Worm (Caenorhabditis elegans) whole organism, L4 larva: ENCODE data around the gene soc-2.

Experiments used
- aha-1 ChIP-seq: fragments of 150-350 bp; peaks from one replicate; lab custom pipeline; 2014; ENCODE audit warnings: missing biosample characterization, missing genetic modification characterization
- ceh-44 ChIP-seq: fragments of 200-800 bp; sonication (Bioruptor generic); IDR thresholded peaks from 2 replicates; pipeline ENCODE4 v1.3.6; 2022; ENCODE audit warnings: missing genetic modification reagents, missing genetic modification characterization, missing compliant biosample characterization
- mdt-29 ChIP-seq: fragments of 200-800 bp; sonication (Bioruptor generic); IDR thresholded peaks from 2 replicates; pipeline ENCODE4 v1.3.6; 2022; ENCODE audit warnings: missing genetic modification reagents, missing genetic modification characterization, missing compliant biosample characterization
- pha-4 ChIP-seq, 2 experiments: fragments of 150-350 bp in 1 of 2; fragments of 200-800 bp in 1 of 2; sonication (Bioruptor generic) in 1 of 2; IDR thresholded peaks in 1 of 2; optimal IDR thresholded peaks in 1 of 2; 2 replicates each; pipeline versions ENCODE4 v1.3.6 to Lab custom; 2014 to 2022; ENCODE audit warnings: missing genetic modification characterization in 2 of 2, missing genetic modification reagents in 2 of 2, missing biosample characterization in 1 of 2, missing compliant biosample characterization in 1 of 2
- skn-1 ChIP-seq: fragments of 150-350 bp; optimal IDR thresholded peaks from 2 replicates; lab custom pipeline; 2014; ENCODE audit warnings: missing biosample characterization, missing genetic modification characterization
- zip-11 ChIP-seq: fragments of 200-800 bp; sonication (Bioruptor generic); IDR thresholded peaks from 2 replicates; pipeline ENCODE4 v1.3.6; 2022; ENCODE audit warnings: missing genetic modification characterization, missing compliant biosample characterization

DNA sequence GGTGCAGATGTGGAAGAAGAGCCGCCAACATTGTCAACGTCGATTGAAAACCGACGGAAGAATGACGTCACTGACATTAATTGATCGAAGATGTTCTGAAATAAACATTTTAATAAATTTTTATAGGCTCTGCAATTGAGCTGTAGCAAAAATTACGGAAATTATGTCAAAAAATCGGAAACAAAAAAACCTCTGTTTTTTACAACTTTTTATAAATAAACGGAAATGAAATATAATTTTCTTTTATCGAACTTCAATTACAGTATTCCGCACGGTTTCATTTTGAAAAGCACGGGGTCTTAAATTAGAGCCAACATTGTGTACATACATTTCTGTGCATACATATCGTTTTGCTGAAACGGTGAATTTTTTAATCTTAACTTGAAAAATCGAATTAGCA is at the start of gene soc-2:
- no peak for TF ChIP-seq aha-1 (tag; lab: Kevin White, UChicago)
- no peak for TF ChIP-seq mdt-29 (GFP tag; lab: Robert Waterston, UW)
- no peak for TF ChIP-seq ceh-44 (GFP tag; lab: Robert Waterston, UW)
- TF ChIP-seq zip-11 (GFP tag; lab: Robert Waterston, UW) = no peak
- TF ChIP-seq pha-4 (GFP tag; IDR thresholded peaks at IDR 0.05; lab: Robert Waterston, UW) = no peak
- no peak for TF ChIP-seq pha-4 (tag; optimal IDR thresholded peaks at IDR 0.05; lab: Kevin White, UChicago)
- TF ChIP-seq skn-1 (tag; lab: Kevin White, UChicago) = no peak
